Fruit fly (Drosophila melanogaster) whole organism, embryonic: Measurements from ENCODE around the gene Dcps.

Experiments used
- Atf3 ChIP-seq: fragments of 200-800 bp; sonication (Bioruptor generic); optimal IDR thresholded peaks from 3 replicates; lab custom pipeline; 2016; ENCODE audit warnings: missing biosample characterization, missing genetic modification characterization
- Bgb ChIP-seq: fragments of 200-800 bp; sonication (Bioruptor generic); IDR thresholded peaks from 2 replicates; pipeline ENCODE4 v1.3.6; 2022; ENCODE audit warnings: missing biosample characterization, missing genetic modification characterization; ENCODE audit not compliant: partially characterized antibody
- CG10209 ChIP-seq: fragments of 200-800 bp; sonication (Bioruptor generic); optimal IDR thresholded peaks from 3 replicates; lab custom pipeline; 2017; ENCODE audit warnings: missing biosample characterization, mild to moderate bottlenecking, missing genetic modification characterization, missing genetic modification reagents
- CG11398 ChIP-seq: fragments of 200-800 bp; sonication (Bioruptor generic); optimal IDR thresholded peaks from 2 replicates; lab custom pipeline; 2016; ENCODE audit warnings: missing biosample characterization, missing genetic modification characterization
- CG11560 ChIP-seq: fragments of 200-800 bp; sonication (Bioruptor generic); IDR thresholded peaks from 3 replicates; pipeline ENCODE4 v1.3.6; 2022; ENCODE audit warnings: missing biosample characterization, missing genetic modification characterization
- CG14965 ChIP-seq: fragments of 200-800 bp; sonication (Bioruptor generic); optimal IDR thresholded peaks from 2 replicates; lab custom pipeline; 2016; ENCODE audit warnings: missing biosample characterization, missing genetic modification characterization, borderline replicate concordance
- CG16815 ChIP-seq: fragments of 200-800 bp; sonication (Bioruptor generic); optimal IDR thresholded peaks from 3 replicates; lab custom pipeline; 2017; ENCODE audit warnings: missing biosample characterization, mild to moderate bottlenecking, missing genetic modification characterization
- CG16863 ChIP-seq: fragments of 200-800 bp; sonication (Bioruptor generic); optimal IDR thresholded peaks from 3 replicates; lab custom pipeline; 2016; ENCODE audit warnings: missing biosample characterization, missing genetic modification characterization
- CG17385 ChIP-seq: fragments of 200-800 bp; sonication (Bioruptor generic); optimal IDR thresholded peaks from 3 replicates; lab custom pipeline; 2018; ENCODE audit warnings: missing biosample characterization, mild to moderate bottlenecking, missing genetic modification characterization
- CG17612 ChIP-seq: fragments of 200-800 bp; sonication (Bioruptor generic); IDR thresholded peaks from 2 replicates; pipeline ENCODE4 v1.3.6; 2022; ENCODE audit warnings: missing biosample characterization, missing genetic modification characterization
- CG30403 ChIP-seq: fragments of 200-800 bp; sonication (Bioruptor generic); optimal IDR thresholded peaks from 3 replicates; lab custom pipeline; 2016; ENCODE audit warnings: missing biosample characterization, missing genetic modification characterization
- CG31388 ChIP-seq: fragments of 200-800 bp; sonication (Bioruptor generic); optimal IDR thresholded peaks from 2 replicates; lab custom pipeline; 2016; ENCODE audit warnings: missing biosample characterization, missing genetic modification characterization
- CG4282 ChIP-seq: fragments of 200-800 bp; sonication (Bioruptor generic); optimal IDR thresholded peaks from 2 replicates; lab custom pipeline; 2016; ENCODE audit warnings: missing biosample characterization, missing genetic modification characterization
- CG4404 ChIP-seq: fragments of 200-800 bp; sonication (Bioruptor generic); IDR thresholded peaks from 2 replicates; pipeline ENCODE4 v1.3.6; 2022; ENCODE audit warnings: missing biosample characterization, missing genetic modification characterization
- CG4707 ChIP-seq: fragments of 200-800 bp; sonication (Bioruptor generic); optimal IDR thresholded peaks from 2 replicates; lab custom pipeline; 2018; ENCODE audit warnings: missing biosample characterization, mild to moderate bottlenecking, missing genetic modification characterization, moderate library complexity
- CG4854 ChIP-seq: fragments of 200-800 bp; sonication (Bioruptor generic); optimal IDR thresholded peaks from 2 replicates; lab custom pipeline; 2016; ENCODE audit warnings: missing biosample characterization, missing genetic modification characterization, inconsistent platforms
- CG7372 ChIP-seq: fragments of 200-800 bp; sonication (Bioruptor generic); IDR thresholded peaks from 2 replicates; pipeline ENCODE4 v1.3.6; 2022; ENCODE audit warnings: missing biosample characterization, missing genetic modification characterization
- CG7786 ChIP-seq: fragments of 200-800 bp; sonication (Bioruptor generic); optimal IDR thresholded peaks from 2 replicates; lab custom pipeline; 2016; ENCODE audit warnings: missing biosample characterization, missing genetic modification characterization
- CG8944 ChIP-seq: fragments of 200-800 bp; sonication (Bioruptor generic); optimal IDR thresholded peaks from 3 replicates; lab custom pipeline; 2016; ENCODE audit warnings: missing biosample characterization, missing genetic modification characterization
- CHES-1-like ChIP-seq: fragments of 200-800 bp; sonication (Bioruptor generic); optimal IDR thresholded peaks from 2 replicates; lab custom pipeline; 2016; ENCODE audit warnings: missing biosample characterization, missing genetic modification characterization
- CrebB ChIP-seq: fragments of 200-800 bp; sonication (Bioruptor generic); optimal IDR thresholded peaks from 3 replicates; lab custom pipeline; 2018; ENCODE audit warnings: missing biosample characterization, mild to moderate bottlenecking, missing genetic modification characterization
- D19B ChIP-seq: fragments of 200-800 bp; sonication (Bioruptor generic); optimal IDR thresholded peaks from 2 replicates; lab custom pipeline; 2017; ENCODE audit warnings: missing biosample characterization, mild to moderate bottlenecking, missing genetic modification characterization
- Dfd ChIP-seq, 2 experiments: fragments of >200 bp; optimal IDR thresholded peaks; 2 replicates each; lab custom pipeline; 2017; ENCODE audit warnings: missing biosample characterization in 2 of 2, missing genetic modification characterization in 2 of 2
- E2f1 ChIP-seq: fragments of 200-800 bp; sonication (Bioruptor generic); IDR thresholded peaks from 2 replicates; pipeline ENCODE4 v1.3.6; 2022; ENCODE audit warnings: missing biosample characterization, missing genetic modification characterization
- Eip74EF ChIP-seq, 2 experiments: fragments of 200-800 bp in 1 of 2; fragments of >200 bp in 1 of 2; sonication (Bioruptor generic) in 1 of 2; optimal IDR thresholded peaks; 2 replicates each; lab custom pipeline; 2017 to 2019; ENCODE audit warnings: missing biosample characterization in 2 of 2, missing genetic modification characterization in 2 of 2, mild to moderate bottlenecking in 1 of 2, moderate library complexity in 1 of 2
- Elba2 ChIP-seq: fragments of 200-800 bp; sonication (Bioruptor generic); optimal IDR thresholded peaks from 3 replicates; lab custom pipeline; 2016; ENCODE audit warnings: missing biosample characterization, missing genetic modification characterization
- Ets65A ChIP-seq: fragments of 200-800 bp; sonication (Bioruptor generic); peaks from one replicate; lab custom pipeline; 2016; ENCODE audit warnings: missing biosample characterization, missing genetic modification characterization
- Gsc ChIP-seq: fragments of 200-800 bp; sonication (Bioruptor generic); IDR thresholded peaks from 2 replicates; pipeline ENCODE4 v1.3.6; 2022; ENCODE audit warnings: missing biosample characterization, missing genetic modification characterization
- H15 ChIP-seq: fragments of 200-800 bp; sonication (Bioruptor generic); IDR thresholded peaks from 3 replicates; pipeline ENCODE4 v1.3.6; 2022; ENCODE audit warnings: missing biosample characterization, missing genetic modification characterization
- Hand ChIP-seq: fragments of 200-800 bp; sonication (Bioruptor generic); optimal IDR thresholded peaks from 2 replicates; lab custom pipeline; 2017; ENCODE audit warnings: mild to moderate bottlenecking, missing biosample characterization, missing genetic modification reagents, missing genetic modification characterization
- Lpt ChIP-seq: fragments of >200 bp; optimal IDR thresholded peaks from 2 replicates; lab custom pipeline; 2018; ENCODE audit warnings: missing biosample characterization, missing genetic modification characterization
- MBD-R2 ChIP-seq: fragments of 200-800 bp; sonication (Bioruptor generic); IDR thresholded peaks from 2 replicates; pipeline ENCODE4 v1.3.6; 2022; ENCODE audit warnings: missing biosample characterization, missing genetic modification characterization
- NC2α ChIP-seq: fragments of 200-800 bp; sonication (Bioruptor generic); optimal IDR thresholded peaks from 2 replicates; lab custom pipeline; 2016; ENCODE audit warnings: missing biosample characterization, missing genetic modification characterization
- Rfx ChIP-seq: fragments of 200-800 bp; sonication (Bioruptor generic); IDR thresholded peaks from 2 replicates; pipeline ENCODE4 v1.3.6; 2022; ENCODE audit warnings: missing biosample characterization, missing genetic modification characterization
- Spps ChIP-seq: fragments of 200-800 bp; sonication (Bioruptor generic); optimal IDR thresholded peaks from 2 replicates; lab custom pipeline; 2018; ENCODE audit warnings: missing biosample characterization, mild to moderate bottlenecking, missing genetic modification characterization
- Tbp ChIP-seq: fragments of >200 bp; optimal IDR thresholded peaks from 2 replicates; lab custom pipeline; 2018; ENCODE audit warnings: missing biosample characterization, missing genetic modification characterization
- aop ChIP-seq: fragments of 200-800 bp; sonication (Bioruptor generic); IDR thresholded peaks from 2 replicates; pipeline ENCODE4 v1.3.6; 2022; ENCODE audit warnings: missing biosample characterization, missing genetic modification characterization
- ci ChIP-seq: fragments of 200-800 bp; sonication (Bioruptor generic); IDR thresholded peaks from 3 replicates; pipeline ENCODE4 v1.3.6; 2022; ENCODE audit warnings: missing biosample characterization, missing genetic modification characterization
- croc ChIP-seq: fragments of 200-800 bp; sonication (Bioruptor generic); conservative IDR thresholded peaks from 3 replicates; pipeline ENCODE4 v1.3.6; 2022; ENCODE audit warnings: missing biosample characterization, missing genetic modification characterization
- dm ChIP-seq: fragments of 200-800 bp; sonication (Bioruptor generic); optimal IDR thresholded peaks from 3 replicates; lab custom pipeline; 2016; ENCODE audit warnings: missing biosample characterization, missing genetic modification characterization
- dmrt11E ChIP-seq: fragments of 200-800 bp; sonication (Bioruptor generic); optimal IDR thresholded peaks from 3 replicates; lab custom pipeline; 2018; ENCODE audit warnings: missing biosample characterization, mild to moderate bottlenecking, missing genetic modification characterization, moderate library complexity
- en ChIP-seq: fragments of 200-800 bp; sonication (Bioruptor generic); optimal IDR thresholded peaks from 2 replicates; lab custom pipeline; 2016; ENCODE audit warnings: missing biosample characterization, missing genetic modification characterization
- gfzf ChIP-seq: fragments of 200-800 bp; sonication (Bioruptor generic); optimal IDR thresholded peaks from 2 replicates; lab custom pipeline; 2016; ENCODE audit warnings: missing biosample characterization, mild to moderate bottlenecking, missing genetic modification characterization, moderate library complexity
- gro ChIP-seq: fragments of 200-800 bp; sonication (Bioruptor generic); optimal IDR thresholded peaks from 2 replicates; lab custom pipeline; 2016; ENCODE audit warnings: missing biosample characterization, missing genetic modification characterization
- lilli ChIP-seq: fragments of 200-800 bp; sonication (Bioruptor generic); optimal IDR thresholded peaks from 3 replicates; lab custom pipeline; 2016; ENCODE audit warnings: missing biosample characterization, missing genetic modification characterization
- lov ChIP-seq, 2 experiments: fragments of 200-800 bp in 1 of 2; fragments of >200 bp in 1 of 2; sonication (Bioruptor generic) in 1 of 2; IDR thresholded peaks in 1 of 2; optimal IDR thresholded peaks in 1 of 2; 2 replicates in 1 of 2; 3 replicates in 1 of 2; pipeline versions ENCODE4 v1.3.6 to Lab custom; 2017 to 2022; ENCODE audit warnings: missing biosample characterization in 1 of 2, missing genetic modification characterization in 1 of 2
- nerfin-1 ChIP-seq: fragments of 200-800 bp; sonication (Bioruptor generic); optimal IDR thresholded peaks from 3 replicates; lab custom pipeline; 2019; ENCODE audit warnings: missing biosample characterization, mild to moderate bottlenecking, missing genetic modification characterization, moderate library complexity
- pfk ChIP-seq: fragments of 200-800 bp; sonication (Bioruptor generic); optimal IDR thresholded peaks from 2 replicates; lab custom pipeline; 2018; ENCODE audit warnings: missing biosample characterization, mild to moderate bottlenecking, missing genetic modification characterization, moderate library complexity
- pzg ChIP-seq: fragments of 200-800 bp; sonication (Bioruptor generic); optimal IDR thresholded peaks from 3 replicates; lab custom pipeline; 2018; ENCODE audit warnings: missing biosample characterization, mild to moderate bottlenecking, missing genetic modification characterization, moderate library complexity
- trem ChIP-seq: fragments of 200-800 bp; optimal IDR thresholded peaks from 3 replicates; lab custom pipeline; 2019; ENCODE audit warnings: missing biosample characterization, mild to moderate bottlenecking, missing genetic modification characterization, moderate library complexity
- yki ChIP-seq: fragments of >200 bp; optimal IDR thresholded peaks from 3 replicates; lab custom pipeline; 2018

Gene Dcps

dm6 chr3R:5736305-5736869 is 18.2 kb downstream of the Dcps start, which contains the start of the genes CG2100 and CG1236 (continued):
- TF ChIP-seq Ets65A (GFP tag; lab: Kevin White, UChicago) (peak; percentile 88), Atf3 (GFP tag; lab: Kevin White, UChicago) (no peak), H15 (GFP tag; lab: Robert Waterston, UW) (no peak; the same call in 2 of the 3 replicates), CG4404 (GFP tag; lab: Robert Waterston, UW) (peak; percentile 68), CrebB (tag; lab: Kevin White, UChicago) (peak; percentile 36), CG16815 (GFP tag; lab: Kevin White, UChicago) (peak; percentile 80), CG4854 (peak; percentile 9), Elba2 (GFP tag; lab: Kevin White, UChicago) (no peak), trem (tag; lab: Kevin White, UChicago) (peak; percentile 82), croc (peak; percentile 65), Bgb (GFP tag; lab: Robert Waterston, UW) (no peak), ci (GFP tag; lab: Robert Waterston, UW) (no peak; the same call in 2 of the 3 replicates), dm (GFP tag; lab: Kevin White, UChicago) (no peak), gfzf (peak; percentile 69), gro (GFP tag; lab: Kevin White, UChicago) (no peak), en (GFP tag; lab: Kevin White, UChicago) (no peak), CG7786 (GFP tag; lab: Kevin White, UChicago) (no peak), CG4707 (GFP tag; lab: Kevin White, UChicago) (peak; percentile 31), Hand (peak; percentile 44), CHES-1-like (peak; percentile 25), CG31388 (GFP tag; lab: Kevin White, UChicago) (peak; percentile 31), pfk (GFP tag; lab: Kevin White, UChicago) (no peak), Tbp (GFP tag; lab: Kevin White, UChicago) (no peak), CG30403 (GFP tag; lab: Kevin White, UChicago) (peak; percentile 84), CG17385 (GFP tag; lab: Kevin White, UChicago) (peak; percentile 83), CG11560 (tag; lab: Robert Waterston, UW) (peak; percentile 52; the same call in 1 of the 3 replicates), CG16863 (GFP tag; lab: Kevin White, UChicago) (peak; percentile 47), CG8944 (GFP tag; lab: Kevin White, UChicago) (peak; percentile 40), Lpt (no peak), NC2α (GFP tag; lab: Kevin White, UChicago) (no peak), CG14965 (GFP tag; lab: Kevin White, UChicago) (no peak), MBD-R2 (GFP tag; lab: Robert Waterston, UW) (peak; percentile 72), lov (optimal IDR thresholded peaks at IDR 0.05; lab: Kevin White, UChicago) (no peak), lov (GFP tag; IDR thresholded peaks at IDR 0.05; lab: Robert Waterston, UW) (no peak), pzg (GFP tag; lab: Kevin White, UChicago) (peak; percentile 28), yki (lab: Kevin White, UChicago) (no peak), Spps (tag; lab: Kevin White, UChicago) (peak; percentile 76), nerfin-1 (tag; lab: Kevin White, UChicago) (peak; percentile 79), Eip74EF (GFP tag; optimal IDR thresholded peaks at IDR 0.05; lab: Kevin White, UChicago) (peak in 1 of 2 experiments; percentile 83), dmrt11E (peak; percentile 91), CG10209 (GFP tag; lab: Kevin White, UChicago) (peak; percentile 90), CG4282 (GFP tag; lab: Kevin White, UChicago) (no peak), D19B (peak; percentile 99), CG17612 (GFP tag; lab: Robert Waterston, UW) (no peak; the same call in 1 of the 2 replicates), Dfd (GFP tag; optimal IDR thresholded peaks at IDR 0.05; lab: Kevin White, UChicago) (no peak), E2f1 (GFP tag; lab: Robert Waterston, UW) (peak; percentile 81), CG11398 (GFP tag; lab: Kevin White, UChicago) (peak; percentile 16), lilli (GFP tag; lab: Kevin White, UChicago) (peak; percentile 79), CG7372 (GFP tag; lab: Robert Waterston, UW) (peak; percentile 68; the same call in 1 of the 2 replicates), Gsc (GFP tag; lab: Robert Waterston, UW) (no peak), Rfx (GFP tag; lab: Robert Waterston, UW) (peak; percentile 78), aop (no peak)
